Worm (Caenorhabditis elegans) whole organism, late embryonic: ENCODE measurements around the gene F23H12.7.

Experiments used
- K02D7.2 ChIP-seq: sonication (generic microtip); optimal IDR thresholded peaks from 2 replicates; lab custom pipeline; 2017; ENCODE audit warnings: mild to moderate bottlenecking, missing genetic modification characterization, missing compliant biosample characterization
- ama-1 ChIP-seq: fragments of 150-350 bp; optimal IDR thresholded peaks from 2 replicates; lab custom pipeline; 2014
- fkh-6 ChIP-seq: sonication (generic microtip); optimal IDR thresholded peaks from 2 replicates; lab custom pipeline; 2016; ENCODE audit warnings: missing genetic modification characterization, missing compliant biosample characterization
- lim-6 ChIP-seq: sonication (generic microtip); optimal IDR thresholded peaks from 2 replicates; lab custom pipeline; 2016; ENCODE audit warnings: missing genetic modification characterization, missing compliant biosample characterization
- pag-3 ChIP-seq: sonication (generic microtip); optimal IDR thresholded peaks from 2 replicates; lab custom pipeline; 2016; ENCODE audit warnings: missing compliant biosample characterization, missing genetic modification characterization, borderline replicate concordance
- ztf-16 ChIP-seq: sonication (generic microtip); optimal IDR thresholded peaks from 2 replicates; lab custom pipeline; 2017; ENCODE audit warnings: missing genetic modification characterization, missing compliant biosample characterization

ce11 chrV:12412321-12412720 lies 40.8 kb downstream of the F23H12.7 start:
- TF ChIP-seq lim-6 (no peak), ama-1 (lab: Kevin White, UChicago) (no peak), ztf-16 (no peak), K02D7.2 (tag; lab: Kevin White, UChicago) (no peak), fkh-6 (tag; lab: Kevin White, UChicago) (no peak), pag-3 (tag; lab: Kevin White, UChicago) (no peak)
